Fruit fly (Drosophila melanogaster) whole organism: Measurements from ENCODE around the gene CG34299.

ENCODE experiments used
- CG8478 ChIP-seq: fragments of >200 bp; optimal IDR thresholded peaks from 2 replicates; lab custom pipeline; 2018; ENCODE audit warnings: inconsistent platforms
- Dll ChIP-seq: fragments of >200 bp; optimal IDR thresholded peaks from 2 replicates; lab custom pipeline; 2017
- psq ChIP-seq: fragments of >200 bp; optimal IDR thresholded peaks from 2 replicates; lab custom pipeline; 2017

DNA sequence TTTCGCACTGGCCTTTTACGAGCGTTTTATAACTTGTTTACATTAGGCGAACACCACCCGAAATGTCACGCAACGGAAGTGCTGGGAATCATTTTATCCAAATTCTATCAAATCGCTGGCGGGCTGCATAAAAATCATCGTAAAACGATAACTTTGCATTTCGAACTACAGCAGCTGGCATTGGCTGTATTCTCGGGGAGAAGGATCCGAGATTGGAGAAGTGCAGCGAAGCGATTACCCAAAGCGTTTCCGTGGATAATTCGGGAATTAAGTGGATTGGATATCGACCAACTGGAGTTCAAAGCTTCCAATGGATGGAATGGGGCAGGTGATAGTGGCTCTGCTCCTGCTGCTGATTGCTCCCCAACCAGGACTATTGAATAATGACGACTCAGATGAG lies at the start of gene CG34299:
- TF ChIP-seq psq (lab: Kevin White, UChicago) = no peak
- no peak for TF ChIP-seq CG8478 (lab: Kevin White, UChicago)
- no peak for TF ChIP-seq Dll (lab: Kevin White, UChicago)
